Fruit fly (Drosophila melanogaster): ENCODE measurements around the gene wor.

Gene wor

DNA sequence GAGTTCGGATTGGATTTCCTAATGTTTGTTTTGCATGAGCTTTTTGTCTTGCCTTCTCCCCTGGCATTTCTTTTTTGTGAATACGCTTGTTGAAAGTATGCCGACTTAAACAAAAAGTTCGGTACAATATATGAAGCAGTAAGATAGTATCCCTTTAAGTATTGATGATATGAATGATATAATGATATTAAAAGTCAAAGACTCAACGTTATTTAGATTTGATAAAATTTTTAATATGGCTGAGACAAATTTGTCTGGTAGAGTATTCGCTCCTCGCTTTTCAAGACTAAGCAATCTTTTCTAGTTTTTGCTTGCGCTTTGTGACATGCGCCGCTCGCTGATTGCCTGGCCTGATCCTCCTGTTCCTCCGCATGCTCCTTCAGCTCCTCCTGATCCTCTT, 49.0 kb upstream of the wor start (continued):
- peak; percentile 64 for TF ChIP-seq Eip78C (GFP tag)
- no peak for TF ChIP-seq CG9139 (GFP tag; optimal IDR thresholded peaks at IDR 0.05)
- TF ChIP-seq fd85E (GFP tag; optimal IDR thresholded peaks at IDR 0.05) = no peak
- no peak for TF ChIP-seq spab (GFP tag; optimal IDR thresholded peaks at IDR 0.05)
- peak; percentile 46 for TF ChIP-seq Lpt (GFP tag; optimal IDR thresholded peaks at IDR 0.05)

DNA sequence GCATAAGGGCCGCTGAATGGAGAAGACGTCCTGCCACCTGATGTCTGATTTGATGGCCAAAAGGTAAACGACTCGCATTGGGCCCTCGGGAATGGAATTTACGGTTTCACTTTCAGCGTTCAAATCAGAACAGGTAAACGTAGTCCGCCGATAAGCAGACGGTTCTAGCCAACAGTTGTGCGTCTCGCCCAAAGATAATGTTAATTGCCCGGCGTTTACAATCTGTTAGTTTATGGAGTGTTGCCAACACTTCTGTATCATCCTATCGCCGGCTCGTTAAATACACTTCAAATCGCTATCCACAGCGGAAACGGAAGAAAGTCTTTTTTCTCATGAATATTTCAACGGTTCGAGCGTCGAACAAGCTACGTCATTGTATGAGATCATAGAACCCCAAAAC, 46.2 kb upstream of the wor start:
- no peak for TF ChIP-seq Sox102F (GFP tag; optimal IDR thresholded peaks at IDR 0.05)
- TF ChIP-seq CG31627 (GFP tag; optimal IDR thresholded peaks at IDR 0.05) = no peak
- no peak for TF ChIP-seq CG34406 (GFP tag; optimal IDR thresholded peaks at IDR 0.05)
- TF ChIP-seq fd59A (GFP tag; optimal IDR thresholded peaks at IDR 0.05) = no peak
- TF ChIP-seq CG3919 (GFP tag; optimal IDR thresholded peaks at IDR 0.05) = no peak
- no peak for TF ChIP-seq CG4318 (GFP tag; optimal IDR thresholded peaks at IDR 0.05)
- no peak for TF ChIP-seq CG6276 (GFP tag; optimal IDR thresholded peaks at IDR 0.05)
- no peak for TF ChIP-seq dac (GFP tag; optimal IDR thresholded peaks at IDR 0.05)
- TF ChIP-seq Hr4 (GFP tag; optimal IDR thresholded peaks at IDR 0.05) = no peak
- TF ChIP-seq CG9139 (GFP tag; optimal IDR thresholded peaks at IDR 0.05) = no peak
- TF ChIP-seq Sox14 (GFP tag; optimal IDR thresholded peaks at IDR 0.05) = no peak
- TF ChIP-seq CG8319 (GFP tag; optimal IDR thresholded peaks at IDR 0.05) = no peak
- no peak for TF ChIP-seq Ets21C (GFP tag; optimal IDR thresholded peaks at IDR 0.05)
- no peak for TF ChIP-seq CG16779 (tag; optimal IDR thresholded peaks at IDR 0.05)

DNA sequence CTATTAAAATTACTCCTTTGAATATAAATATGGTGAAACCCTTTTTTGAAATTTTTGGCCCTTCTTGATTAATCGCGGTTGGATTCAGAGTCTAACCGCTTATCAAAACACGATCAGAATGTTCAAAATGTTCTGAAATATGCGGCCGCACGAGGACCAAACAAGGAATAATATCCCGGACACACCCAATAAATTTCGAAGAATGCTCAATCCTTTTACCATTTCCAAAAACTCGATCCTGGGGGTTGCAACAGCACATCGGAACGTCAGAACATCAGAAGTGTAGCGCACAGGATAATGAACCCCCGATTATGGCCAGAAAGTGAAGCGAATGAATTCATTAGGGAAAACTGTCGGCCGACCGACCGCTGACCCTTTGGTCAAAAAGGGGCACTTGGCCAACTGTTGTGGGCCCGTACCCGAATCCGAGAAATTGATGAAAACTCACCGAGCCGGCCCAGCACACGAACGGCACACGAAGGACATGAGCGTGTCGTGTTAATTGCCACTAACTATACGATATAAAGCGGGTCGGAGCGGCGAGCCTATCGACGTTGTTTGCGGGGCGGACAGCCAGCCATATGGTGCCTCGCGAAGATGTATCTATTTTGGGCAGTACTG, 45.2 kb upstream of the wor start:
- TF ChIP-seq Hr38 (GFP tag; optimal IDR thresholded peaks at IDR 0.05) (no peak), ss (GFP tag; optimal IDR thresholded peaks at IDR 0.05) (peak in 1 of 2 experiments; percentile 6), svp (GFP tag) (peak; percentile 31)

- TF ChIP-seq Hr39 (GFP tag; optimal IDR thresholded peaks at IDR 0.05) (peak; percentile 4), Eip93F (GFP tag; optimal IDR thresholded peaks at IDR 0.05) (no peak), CG32006 (GFP tag; optimal IDR thresholded peaks at IDR 0.05) (peak; percentile 43), CG6792 (GFP tag; optimal IDR thresholded peaks at IDR 0.05) (no peak), CG10631 (GFP tag; optimal IDR thresholded peaks at IDR 0.05) (peak; percentile 2), pdm3 (GFP tag; optimal IDR thresholded peaks at IDR 0.05) (peak; percentile 49), Sox14 (GFP tag; optimal IDR thresholded peaks at IDR 0.05) (peak; percentile 11), CG11762 (GFP tag; optimal IDR thresholded peaks at IDR 0.05; ENCODE audit: insufficient read depth) (no peak), topi (GFP tag; optimal IDR thresholded peaks at IDR 0.05) (no peak), dsx (GFP tag; optimal IDR thresholded peaks at IDR 0.05; ENCODE audit: poor library complexity, severe bottlenecking) (no peak), CG6163 (GFP tag; IDR thresholded peaks at IDR 0.05) (peak; percentile 59; the same call in 2 of the 3 replicates), CG8319 (GFP tag; optimal IDR thresholded peaks at IDR 0.05) (no peak), eg (GFP tag; IDR thresholded peaks at IDR 0.05) (peak; percentile 57; the same call in 2 of the 3 replicates), CG11294 (GFP tag; IDR thresholded peaks at IDR 0.05) (no peak), Smox (GFP tag; optimal IDR thresholded peaks at IDR 0.05) (no peak), CG10669 (GFP tag; optimal IDR thresholded peaks at IDR 0.05) (no peak), CG4318 (GFP tag; optimal IDR thresholded peaks at IDR 0.05) (no peak), Sox15 (GFP tag; optimal IDR thresholded peaks at IDR 0.05) (no peak), vri (GFP tag; optimal IDR thresholded peaks at IDR 0.05) (no peak), CG3919 (GFP tag; optimal IDR thresholded peaks at IDR 0.05) (peak; percentile 12), CG6276 (GFP tag; optimal IDR thresholded peaks at IDR 0.05) (peak; percentile 11), Hr4 (GFP tag; optimal IDR thresholded peaks at IDR 0.05) (peak; percentile 32), fkh (GFP tag; optimal IDR thresholded peaks at IDR 0.05) (no peak), CG1621 (tag; optimal IDR thresholded peaks at IDR 0.05) (no peak), cyc (GFP tag; optimal IDR thresholded peaks at IDR 0.05) (no peak), OdsH (GFP tag; optimal IDR thresholded peaks at IDR 0.05) (peak; percentile 10), CG8119 (GFP tag; IDR thresholded peaks at IDR 0.05) (peak; percentile 65), CG11902 (GFP tag; optimal IDR thresholded peaks at IDR 0.05) (no peak), CG15336 (GFP tag; IDR thresholded peaks at IDR 0.05) (peak; percentile 58), Hr38 (GFP tag; optimal IDR thresholded peaks at IDR 0.05) (no peak), Eip78C (GFP tag) (peak; percentile 55), Ets96B (tag; optimal IDR thresholded peaks at IDR 0.05) (peak; percentile 11), dac (GFP tag; optimal IDR thresholded peaks at IDR 0.05) (no peak), net (GFP tag; optimal IDR thresholded peaks at IDR 0.05) (no peak)
These were observed 43.4 kb upstream of the wor start for dm6 chr2L:15468776-15469175.

All from whole organism, prepupa.